Worm (Caenorhabditis elegans) whole organism, L1 larva: ENCODE measurements around the gene str-111.

Source experiments
- dpl-1 ChIP-seq, 3 experiments: fragments of 150-350 bp in 2 of 3; sonication (generic microtip) in 1 of 3; optimal IDR thresholded peaks; 2 replicates each; lab custom pipeline; 2014 to 2017; ENCODE audit warnings: missing biosample characterization in 3 of 3, missing genetic modification characterization in 3 of 3, missing genetic modification reagents in 3 of 3
- elt-3 ChIP-seq, 6 experiments: fragments of 150-350 bp in 1 of 6; sonication (generic microtip); optimal IDR thresholded peaks; 2 replicates each; lab custom pipeline; 2017 to 2018; ENCODE audit warnings: missing biosample characterization in 6 of 6, missing genetic modification characterization in 6 of 6, inconsistent platforms in 1 of 6
- fkh-10 ChIP-seq: sonication (generic microtip); optimal IDR thresholded peaks from 2 replicates; lab custom pipeline; 2017; ENCODE audit warnings: missing biosample characterization, missing genetic modification reagents, missing genetic modification characterization
- irx-1 ChIP-seq: sonication (generic microtip); optimal IDR thresholded peaks from 2 replicates; lab custom pipeline; 2016; ENCODE audit warnings: missing genetic modification characterization, missing compliant biosample characterization
- lin-13 ChIP-seq: fragments of 150-350 bp; optimal IDR thresholded peaks from 2 replicates; lab custom pipeline; 2014; ENCODE audit warnings: missing biosample characterization, missing genetic modification reagents, missing genetic modification characterization
- lsy-2 ChIP-seq, 2 experiments: fragments of 150-350 bp; optimal IDR thresholded peaks; 2 replicates each; lab custom pipeline; 2014; ENCODE audit warnings: missing biosample characterization in 2 of 2, missing genetic modification characterization in 2 of 2
- mdl-1 ChIP-seq, 2 experiments: fragments of 150-350 bp; optimal IDR thresholded peaks; 2 replicates each; lab custom pipeline; 2014 to 2017; ENCODE audit warnings: missing biosample characterization in 2 of 2, missing genetic modification characterization in 2 of 2, inconsistent platforms in 1 of 2
- nhr-76 ChIP-seq: sonication (generic microtip); optimal IDR thresholded peaks from 2 replicates; lab custom pipeline; 2017; ENCODE audit warnings: missing biosample characterization, missing genetic modification characterization
- pag-3 ChIP-seq: sonication (generic microtip); optimal IDR thresholded peaks from 2 replicates; lab custom pipeline; 2017; ENCODE audit warnings: missing genetic modification characterization, mild to moderate bottlenecking, missing compliant biosample characterization, antibody characterized with exemption, borderline replicate concordance; ENCODE audit not compliant: insufficient read depth
- sptf-1 ChIP-seq: fragments of 150-350 bp; optimal IDR thresholded peaks from 2 replicates; lab custom pipeline; 2014; ENCODE audit warnings: missing biosample characterization, missing genetic modification characterization
- tbx-2 ChIP-seq: sonication (generic microtip); optimal IDR thresholded peaks from 2 replicates; lab custom pipeline; 2016; ENCODE audit warnings: missing genetic modification characterization, missing compliant biosample characterization
- unc-62 ChIP-seq: fragments of 150-350 bp; optimal IDR thresholded peaks from 2 replicates; lab custom pipeline; 2014; ENCODE audit warnings: missing biosample characterization, missing genetic modification reagents, missing genetic modification characterization
- ztf-11 ChIP-seq, 2 experiments: sonication (generic microtip); optimal IDR thresholded peaks; 2 replicates each; lab custom pipeline; 2016 to 2017; ENCODE audit warnings: missing genetic modification characterization in 2 of 2, missing biosample characterization in 1 of 2, missing compliant biosample characterization in 1 of 2

DNA sequence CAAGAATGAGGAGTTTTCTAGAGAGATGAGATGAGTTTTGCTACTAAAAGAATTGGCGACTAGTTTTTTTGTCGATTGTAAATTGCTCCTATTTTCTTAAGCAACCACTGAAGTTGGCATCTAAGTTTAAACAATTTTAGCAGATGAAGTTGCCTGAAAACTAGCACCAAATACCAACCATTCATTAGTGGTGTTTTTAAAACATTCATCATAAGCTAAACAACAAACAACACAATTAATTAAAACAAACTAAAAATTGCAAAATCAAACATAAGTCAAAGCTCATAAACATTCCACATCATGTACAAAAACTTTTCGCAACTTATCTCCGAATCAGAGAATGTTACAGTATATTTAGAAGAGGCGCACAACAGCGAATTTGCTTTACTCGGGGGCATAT lies 13.2 kb upstream of the str-111 start, which contains the start of gene srz-13:
- TF ChIP-seq pag-3 (tag; lab: Kevin White, UChicago) (no peak), mdl-1 (tag; optimal IDR thresholded peaks at IDR 0.05; lab: Kevin White, UChicago) (no peak), dpl-1 (GFP tag; optimal IDR thresholded peaks at IDR 0.05; lab: Kevin White, UChicago) (no peak), elt-3 (tag; optimal IDR thresholded peaks at IDR 0.05; lab: Kevin White, UChicago) (no peak), nhr-76 (no peak), tbx-2 (no peak), fkh-10 (no peak), ztf-11 (tag; optimal IDR thresholded peaks at IDR 0.05; lab: Kevin White, UChicago) (no peak), unc-62 (GFP tag; lab: Kevin White, UChicago) (no peak), irx-1 (no peak), lin-13 (no peak), lsy-2 (tag; optimal IDR thresholded peaks at IDR 0.05; lab: Kevin White, UChicago) (no peak), sptf-1 (tag; lab: Kevin White, UChicago) (no peak)
